Worm (Caenorhabditis elegans): Measurements from ENCODE around the gene Y39A3CL.3.

DNA sequence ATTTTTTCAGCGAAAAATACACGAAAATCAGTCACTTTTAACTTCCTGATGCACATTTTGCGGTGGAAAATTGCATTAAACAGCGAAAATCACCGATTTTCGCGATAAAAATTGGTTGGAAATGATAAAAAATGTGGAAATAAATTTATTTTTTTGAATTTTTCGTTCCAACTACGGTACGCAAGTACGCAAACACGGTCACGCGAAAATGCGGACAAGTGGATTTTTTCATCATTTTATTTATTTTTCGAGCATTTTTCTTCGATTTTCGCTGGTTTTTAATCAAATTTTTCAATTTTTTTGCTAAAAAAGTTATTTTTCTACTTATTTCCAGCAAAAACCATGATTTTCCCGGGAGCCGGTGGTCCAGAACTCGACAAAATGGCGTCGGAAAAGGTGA lies at the start of gene Y39A3CL.3:
- TF ChIP-seq nhr-237 (tag; optimal IDR thresholded peaks at IDR 0.05) (no peak), mep-1 (tag; optimal IDR thresholded peaks at IDR 0.05) (no peak), nhr-76 (tag; optimal IDR thresholded peaks at IDR 0.05) (no peak), snpc-4 (tag; optimal IDR thresholded peaks at IDR 0.05) (no peak), pha-4 (tag; optimal IDR thresholded peaks at IDR 0.05) (no peak), unc-62 (GFP tag; optimal IDR thresholded peaks at IDR 0.05) (no peak), elt-1 (tag; optimal IDR thresholded peaks at IDR 0.05; ENCODE audit: borderline replicate concordance, insufficient read depth) (no peak), lsy-2 (tag; optimal IDR thresholded peaks at IDR 0.05) (peak; percentile 94), ces-1 (GFP tag; optimal IDR thresholded peaks at IDR 0.05) (peak; percentile 25)
